Fruit fly (Drosophila melanogaster): Measurements from ENCODE around the gene CG42832.

Gene CG42832

dm6 chr3L:11579919-11580318 lies 30.0 kb upstream of the CG42832 start, which contains the start of gene CG43390 (continued):
- TF ChIP-seq CrebB (tag; optimal IDR thresholded peaks at IDR 0.05): peak; percentile 73
- no peak for TF ChIP-seq kni (GFP tag; optimal IDR thresholded peaks at IDR 0.05)
- TF ChIP-seq Neu2 (GFP tag; optimal IDR thresholded peaks at IDR 0.05; ENCODE audit: borderline replicate concordance): no peak
- TF ChIP-seq Awh (GFP tag; IDR thresholded peaks at IDR 0.05): no peak; the same call in 1 of the 2 replicates
- no peak for TF ChIP-seq Mad (GFP tag; optimal IDR thresholded peaks at IDR 0.05)
- TF ChIP-seq MTF-1 (GFP tag; optimal IDR thresholded peaks at IDR 0.05; ENCODE audit: borderline replicate concordance): no peak
- no peak for TF ChIP-seq nmo (GFP tag; optimal IDR thresholded peaks at IDR 0.05)
- TF ChIP-seq Asciz (GFP tag; optimal IDR thresholded peaks at IDR 0.05): peak; percentile 87
- no peak for TF ChIP-seq chn (GFP tag; optimal IDR thresholded peaks at IDR 0.05)
- peak; percentile 39 for TF ChIP-seq sug (tag; optimal IDR thresholded peaks at IDR 0.05)
- TF ChIP-seq CG34376 (GFP tag; optimal IDR thresholded peaks at IDR 0.05): no peak
- peak; percentile 7 for TF ChIP-seq Bteb2 (GFP tag; optimal IDR thresholded peaks at IDR 0.05)
- TF ChIP-seq mirr (GFP tag; optimal IDR thresholded peaks at IDR 0.05): peak; percentile 89
- TF ChIP-seq trh (GFP tag; optimal IDR thresholded peaks at IDR 0.05): peak; percentile 2
- peak; percentile 56 for TF ChIP-seq CG7987 (GFP tag; optimal IDR thresholded peaks at IDR 0.05)
- TF ChIP-seq vnd (GFP tag; IDR thresholded peaks at IDR 0.05; ENCODE audit: partially characterized antibody): no peak
- no peak for TF ChIP-seq Dref (GFP tag; IDR thresholded peaks at IDR 0.05)
- TF ChIP-seq ftz-f1 (GFP tag; optimal IDR thresholded peaks at IDR 0.05): no peak
- TF ChIP-seq CG3407 (GFP tag; optimal IDR thresholded peaks at IDR 0.05): peak; percentile 4
- TF ChIP-seq CG7556 (GFP tag; optimal IDR thresholded peaks at IDR 0.05): peak; percentile 24
- TF ChIP-seq CG9727 (GFP tag; optimal IDR thresholded peaks at IDR 0.05): no peak
- no peak for TF ChIP-seq Eip74EF (GFP tag; optimal IDR thresholded peaks at IDR 0.05)
- no peak for TF ChIP-seq Aef1 (GFP tag; IDR thresholded peaks at IDR 0.05)
- no peak for TF ChIP-seq CTCF (GFP tag; optimal IDR thresholded peaks at IDR 0.05)
- TF ChIP-seq grn (GFP tag; optimal IDR thresholded peaks at IDR 0.05): peak; percentile 7
- TF ChIP-seq CG15479 (GFP tag; optimal IDR thresholded peaks at IDR 0.05): no peak
- no peak for TF ChIP-seq slbo (GFP tag; IDR thresholded peaks at IDR 0.05)
- peak; percentile 37 for TF ChIP-seq Xrp1 (GFP tag; IDR thresholded peaks at IDR 0.05)
- peak; percentile 62 for TF ChIP-seq CG17568 (GFP tag; optimal IDR thresholded peaks at IDR 0.05)
- TF ChIP-seq ttk (GFP tag; IDR thresholded peaks at IDR 0.05): no peak
- no peak for TF ChIP-seq CG8290 (GFP tag; optimal IDR thresholded peaks at IDR 0.05)
- peak in 1 of 2 experiments; percentile 96 for TF ChIP-seq CG8290 (tag; optimal IDR thresholded peaks at IDR 0.05)
- TF ChIP-seq chif (GFP tag; optimal IDR thresholded peaks at IDR 0.05): no peak
- no peak for TF ChIP-seq CG15696 (tag; optimal IDR thresholded peaks at IDR 0.05)
- TF ChIP-seq klu (GFP tag; IDR thresholded peaks at IDR 0.05): no peak
- peak; percentile 6 for TF ChIP-seq CG6813 (GFP tag; optimal IDR thresholded peaks at IDR 0.05)
- peak; percentile 76 for TF ChIP-seq PHDP (tag; optimal IDR thresholded peaks at IDR 0.05)
- TF ChIP-seq Atf6 (GFP tag; IDR thresholded peaks at IDR 0.05): peak; percentile 69
- TF ChIP-seq Blimp-1 (GFP tag; optimal IDR thresholded peaks at IDR 0.05): no peak
- no peak for TF ChIP-seq CG2129 (GFP tag; IDR thresholded peaks at IDR 0.05; ENCODE audit: partially characterized antibody)
- TF ChIP-seq salm (tag; optimal IDR thresholded peaks at IDR 0.05): no peak
- TF ChIP-seq B-H2 (GFP tag; optimal IDR thresholded peaks at IDR 0.05): peak; percentile 69
- no peak for TF ChIP-seq seq (GFP tag; IDR thresholded peaks at IDR 0.05)
- TF ChIP-seq bigmax (GFP tag; optimal IDR thresholded peaks at IDR 0.05): no peak
- no peak for TF ChIP-seq ssp (GFP tag; IDR thresholded peaks at IDR 0.05)
- no peak for TF ChIP-seq CG2712 (tag; optimal IDR thresholded peaks at IDR 0.05)
- no peak for TF ChIP-seq Ets65A (GFP tag)
- TF ChIP-seq HLHmδ (GFP tag; optimal IDR thresholded peaks at IDR 0.05): no peak
- peak; percentile 79 for TF ChIP-seq CG13894 (tag; optimal IDR thresholded peaks at IDR 0.05)
- TF ChIP-seq CG6791 (GFP tag; IDR thresholded peaks at IDR 0.05; ENCODE audit: partially characterized antibody): no peak
- peak in 1 of 2 experiments; percentile 45 for TF ChIP-seq insv (GFP tag; optimal IDR thresholded peaks at IDR 0.05)
- TF ChIP-seq ab (GFP tag; optimal IDR thresholded peaks at IDR 0.05): no peak

Data from whole organism, embryonic.